Worm (Caenorhabditis elegans) whole organism, midembryonic: Measurements from ENCODE around the gene T05A8.2.

ENCODE experiments used
- klf-2 ChIP-seq: fragments of 200-800 bp; sonication (Bioruptor generic); conservative IDR thresholded peaks from 2 replicates; pipeline ENCODE4 v1.3.6; 2022; ENCODE audit warnings: missing genetic modification reagents, missing genetic modification characterization, missing compliant biosample characterization
- tab-1 ChIP-seq: fragments of 200-800 bp; sonication (Bioruptor generic); IDR thresholded peaks from 2 replicates; pipeline ENCODE4 v1.3.6; 2022; ENCODE audit warnings: missing genetic modification characterization, missing compliant biosample characterization
- ztf-29 ChIP-seq: fragments of 200-800 bp; sonication (Bioruptor generic); IDR thresholded peaks from 2 replicates; pipeline ENCODE4 v1.3.6; 2022; ENCODE audit warnings: missing genetic modification reagents, missing genetic modification characterization, missing compliant biosample characterization

- no peak for TF ChIP-seq ztf-29 (GFP tag; lab: Robert Waterston, UW)
- no peak for TF ChIP-seq tab-1
- no peak for TF ChIP-seq klf-2 (GFP tag; lab: Robert Waterston, UW)
These were observed 37.3 kb upstream of the T05A8.2 start for ce11 chrII:2747956-2748621.
